Worm (Caenorhabditis elegans) whole organism, L4/young adult: ENCODE results near the gene srx-102.

Source experiments
- dao-5 ChIP-seq: sonication (generic microtip); optimal IDR thresholded peaks from 2 replicates; lab custom pipeline; 2016; ENCODE audit warnings: missing genotype, missing genetic modification characterization, moderate library complexity, missing compliant biosample characterization
- him-1 ChIP-seq: sonication (generic microtip); optimal IDR thresholded peaks from 2 replicates; lab custom pipeline; 2016; ENCODE audit warnings: missing genotype, missing genetic modification reagents, missing genetic modification characterization, missing compliant biosample characterization

DNA sequence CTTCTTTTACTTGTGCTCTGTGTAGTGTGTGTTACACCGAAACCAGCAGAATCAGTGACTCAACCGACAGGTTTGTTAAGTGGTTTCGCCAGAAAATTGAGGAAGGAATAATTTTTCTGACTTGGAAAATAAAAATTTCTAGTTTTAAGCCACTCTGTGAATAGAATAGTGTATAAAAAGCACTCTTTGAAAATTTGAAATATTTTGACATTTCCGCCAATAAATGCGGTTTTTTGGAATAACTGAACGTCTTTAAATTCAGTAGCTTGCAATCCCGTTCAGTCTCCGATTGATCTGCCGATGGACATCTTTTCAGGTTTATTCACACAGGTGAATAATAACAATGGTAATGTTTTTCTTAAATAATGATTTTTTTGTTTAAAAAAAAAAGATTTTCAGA, 30.1 kb downstream of the srx-102 start, which contains the start of gene F19B10.3:
- no peak for TF ChIP-seq dao-5 (tag; lab: Kevin White, UChicago)
- no peak for TF ChIP-seq him-1 (tag; lab: Kevin White, UChicago)
